Fruit fly (Drosophila melanogaster) whole organism, embryonic: ENCODE results near the gene Lcp65Ag3.

Source experiments
- Ada2b ChIP-seq: fragments of 200-800 bp; sonication (Bioruptor generic); IDR thresholded peaks from 2 replicates; pipeline ENCODE4 v1.3.6; 2022; ENCODE audit warnings: missing biosample characterization, missing genetic modification characterization
- BtbVII ChIP-seq: fragments of 200-800 bp; sonication (Bioruptor generic); optimal IDR thresholded peaks from 3 replicates; lab custom pipeline; 2017; ENCODE audit warnings: missing biosample characterization, mild to moderate bottlenecking, missing genetic modification characterization
- Bteb2 ChIP-seq: fragments of 200-800 bp; sonication (Bioruptor generic); optimal IDR thresholded peaks from 2 replicates; lab custom pipeline; 2016; ENCODE audit warnings: missing biosample characterization, missing genetic modification characterization
- CG10321 ChIP-seq: fragments of 200-800 bp; sonication (Bioruptor generic); IDR thresholded peaks from 2 replicates; pipeline ENCODE4 v1.3.6; 2022; ENCODE audit warnings: missing biosample characterization, missing genetic modification characterization
- CG10959 ChIP-seq: fragments of 200-800 bp; sonication (Bioruptor generic); IDR thresholded peaks from 2 replicates; pipeline ENCODE4 v1.3.6; 2022; ENCODE audit warnings: missing biosample characterization, missing genetic modification characterization
- CG11085 ChIP-seq: fragments of 200-800 bp; sonication (Bioruptor generic); IDR thresholded peaks from 2 replicates; pipeline ENCODE4 v1.3.6; 2022; ENCODE audit warnings: missing biosample characterization, missing genetic modification characterization
- CG11695 ChIP-seq: fragments of 200-800 bp; sonication (Bioruptor generic); IDR thresholded peaks from 3 replicates; pipeline ENCODE4 v1.3.6; 2022; ENCODE audit warnings: missing biosample characterization, missing genetic modification characterization
- CG1233 ChIP-seq: fragments of 200-800 bp; sonication (Bioruptor generic); optimal IDR thresholded peaks from 4 replicates; lab custom pipeline; 2018; ENCODE audit warnings: missing biosample characterization, mild to moderate bottlenecking, missing genetic modification characterization
- CG13424 ChIP-seq: fragments of 200-800 bp; sonication (Bioruptor generic); optimal IDR thresholded peaks from 2 replicates; lab custom pipeline; 2019; ENCODE audit warnings: missing biosample characterization, mild to moderate bottlenecking, missing genetic modification characterization, moderate library complexity
- CG14860 ChIP-seq: fragments of 200-800 bp; sonication (Bioruptor generic); IDR thresholded peaks from 3 replicates; pipeline ENCODE4 v1.3.6; 2022; ENCODE audit warnings: missing biosample characterization, missing genetic modification characterization; ENCODE audit not compliant: partially characterized antibody
- CG16863 ChIP-seq: fragments of 200-800 bp; sonication (Bioruptor generic); optimal IDR thresholded peaks from 3 replicates; lab custom pipeline; 2016; ENCODE audit warnings: missing biosample characterization, missing genetic modification characterization
- CG18476 ChIP-seq: fragments of 200-800 bp; sonication (Bioruptor generic); optimal IDR thresholded peaks from 2 replicates; lab custom pipeline; 2016; ENCODE audit warnings: missing biosample characterization, mild to moderate bottlenecking, missing genetic modification characterization
- CG3065 ChIP-seq: fragments of 200-800 bp; sonication (Bioruptor generic); optimal IDR thresholded peaks from 2 replicates; lab custom pipeline; 2016; ENCODE audit warnings: missing biosample characterization, missing genetic modification characterization
- CG32767 ChIP-seq: fragments of 200-800 bp; sonication (Bioruptor generic); IDR thresholded peaks from 2 replicates; pipeline ENCODE4 v1.3.6; 2022; ENCODE audit warnings: missing biosample characterization, missing genetic modification characterization
- CG3407 ChIP-seq: fragments of 200-800 bp; sonication (Bioruptor generic); optimal IDR thresholded peaks from 2 replicates; lab custom pipeline; 2018; ENCODE audit warnings: missing biosample characterization, mild to moderate bottlenecking, missing genetic modification characterization
- CG34224 ChIP-seq: fragments of 200-800 bp; sonication (Bioruptor generic); IDR thresholded peaks from 3 replicates; pipeline ENCODE4 v1.3.6; 2022; ENCODE audit warnings: missing biosample characterization, missing genetic modification characterization; ENCODE audit not compliant: partially characterized antibody
- CG3726 ChIP-seq: fragments of 200-800 bp; sonication (Bioruptor generic); IDR thresholded peaks from 3 replicates; pipeline ENCODE4, ENCODE4 v1.3.6; 2022; ENCODE audit warnings: missing biosample characterization, missing genetic modification characterization
- CG4360 ChIP-seq: fragments of 200-800 bp; sonication (Bioruptor generic); IDR thresholded peaks from 2 replicates; pipeline ENCODE4 v1.3.6; 2022; ENCODE audit warnings: missing biosample characterization, missing genetic modification characterization
- CG6175 ChIP-seq: fragments of 200-800 bp; sonication (Bioruptor generic); IDR thresholded peaks from 3 replicates; pipeline ENCODE4 v1.3.6; 2022; ENCODE audit warnings: missing biosample characterization, missing genetic modification characterization
- CG7786 ChIP-seq: fragments of 200-800 bp; sonication (Bioruptor generic); optimal IDR thresholded peaks from 2 replicates; lab custom pipeline; 2016; ENCODE audit warnings: missing biosample characterization, missing genetic modification characterization
- CG8765 ChIP-seq: fragments of 200-800 bp; sonication (Bioruptor generic); IDR thresholded peaks from 2 replicates; pipeline ENCODE4 v1.3.6; 2022; ENCODE audit warnings: missing biosample characterization, missing genetic modification characterization
- Chrac-16 ChIP-seq: fragments of 200-800 bp; sonication (Bioruptor generic); optimal IDR thresholded peaks from 3 replicates; lab custom pipeline; 2016; ENCODE audit warnings: missing biosample characterization, missing genetic modification characterization
- Dfd ChIP-seq, 2 experiments: fragments of >200 bp; optimal IDR thresholded peaks; 2 replicates each; lab custom pipeline; 2017; ENCODE audit warnings: missing biosample characterization in 2 of 2, missing genetic modification characterization in 2 of 2
- H15 ChIP-seq: fragments of 200-800 bp; sonication (Bioruptor generic); IDR thresholded peaks from 3 replicates; pipeline ENCODE4 v1.3.6; 2022; ENCODE audit warnings: missing biosample characterization, missing genetic modification characterization
- Kr ChIP-seq: fragments of 200-800 bp; sonication (Bioruptor generic); optimal IDR thresholded peaks from 2 replicates; lab custom pipeline; 2017; ENCODE audit warnings: missing biosample characterization, mild to moderate bottlenecking, missing genetic modification characterization
- Lhr ChIP-seq: fragments of 200-800 bp; sonication (Bioruptor generic); optimal IDR thresholded peaks from 3 replicates; lab custom pipeline; 2017; ENCODE audit warnings: mild to moderate bottlenecking, missing biosample characterization, missing genetic modification reagents, missing genetic modification characterization
- Meics ChIP-seq: fragments of 200-800 bp; sonication (Bioruptor generic); optimal IDR thresholded peaks from 2 replicates; lab custom pipeline; 2017; ENCODE audit warnings: missing biosample characterization, mild to moderate bottlenecking, missing genetic modification characterization
- Opbp ChIP-seq: fragments of 200-800 bp; sonication (Bioruptor generic); IDR thresholded peaks from 3 replicates; pipeline ENCODE4 v1.3.6; 2022; ENCODE audit warnings: missing biosample characterization, missing genetic modification characterization; ENCODE audit not compliant: partially characterized antibody
- PHDP ChIP-seq: fragments of 200-800 bp; sonication (Bioruptor generic); optimal IDR thresholded peaks from 3 replicates; lab custom pipeline; 2018; ENCODE audit warnings: missing biosample characterization, mild to moderate bottlenecking, missing genetic modification characterization, moderate library complexity
- abd-A ChIP-seq: fragments of 200-800 bp; sonication (Bioruptor generic); optimal IDR thresholded peaks from 3 replicates; lab custom pipeline; 2019; ENCODE audit warnings: missing biosample characterization, mild to moderate bottlenecking, missing genetic modification characterization, moderate library complexity
- amos ChIP-seq: fragments of 200-800 bp; sonication (Bioruptor generic); IDR thresholded peaks from 2 replicates; pipeline ENCODE4 v1.3.6; 2022; ENCODE audit warnings: missing biosample characterization, missing genetic modification characterization; ENCODE audit not compliant: partially characterized antibody
- ap ChIP-seq: fragments of 200-800 bp; sonication (Bioruptor generic); IDR thresholded peaks from 2 replicates; pipeline ENCODE4 v1.3.6; 2022; ENCODE audit warnings: missing biosample characterization, missing genetic modification characterization
- caup ChIP-seq: fragments of 200-800 bp; sonication (Bioruptor generic); optimal IDR thresholded peaks from 3 replicates; lab custom pipeline; 2017; ENCODE audit warnings: missing biosample characterization, mild to moderate bottlenecking, missing genetic modification characterization, moderate library complexity; ENCODE audit not compliant: severe bottlenecking
- disco-r ChIP-seq: fragments of 200-800 bp; sonication (Bioruptor generic); optimal IDR thresholded peaks from 2 replicates; lab custom pipeline; 2016; ENCODE audit warnings: missing biosample characterization, missing genetic modification characterization
- ems ChIP-seq: fragments of 200-800 bp; sonication (Bioruptor generic); optimal IDR thresholded peaks from 3 replicates; lab custom pipeline; 2016; ENCODE audit warnings: missing biosample characterization, missing genetic modification characterization
- gcm ChIP-seq: fragments of 200-800 bp; sonication (Bioruptor generic); optimal IDR thresholded peaks from 2 replicates; lab custom pipeline; 2019; ENCODE audit warnings: missing biosample characterization, mild to moderate bottlenecking, missing genetic modification characterization, moderate library complexity
- ken ChIP-seq: fragments of 200-800 bp; sonication (Bioruptor generic); IDR thresholded peaks from 3 replicates; pipeline ENCODE4 v1.3.6; 2022; ENCODE audit warnings: missing biosample characterization, missing genetic modification characterization
- lbe ChIP-seq: fragments of 200-800 bp; sonication (Bioruptor generic); optimal IDR thresholded peaks from 2 replicates; lab custom pipeline; 2016; ENCODE audit warnings: missing biosample characterization, mild to moderate bottlenecking, missing genetic modification characterization
- lola ChIP-seq, 3 experiments: fragments of >200 bp in 2 of 3; fragments of 200-800 bp in 1 of 3; sonication (Bioruptor generic) in 1 of 3; optimal IDR thresholded peaks; 2 replicates each; lab custom pipeline; 2017 to 2019; ENCODE audit warnings: missing biosample characterization in 3 of 3, missing genetic modification characterization in 3 of 3, mild to moderate bottlenecking in 1 of 3, moderate library complexity in 1 of 3
- mld ChIP-seq: fragments of 200-800 bp; sonication (Bioruptor generic); IDR thresholded peaks from 3 replicates; pipeline ENCODE4 v1.3.6; 2022; ENCODE audit warnings: missing biosample characterization, missing genetic modification characterization; ENCODE audit not compliant: partially characterized antibody
- org-1 ChIP-seq: fragments of 200-800 bp; sonication (Bioruptor generic); optimal IDR thresholded peaks from 2 replicates; lab custom pipeline; 2017; ENCODE audit warnings: missing biosample characterization, missing genetic modification characterization
- peb ChIP-seq: fragments of 200-800 bp; sonication (Bioruptor generic); IDR thresholded peaks from 2 replicates; pipeline ENCODE4 v1.3.6; 2022; ENCODE audit warnings: missing biosample characterization, missing genetic modification characterization
- run ChIP-seq: fragments of 200-800 bp; sonication (Bioruptor generic); optimal IDR thresholded peaks from 3 replicates; lab custom pipeline; 2018; ENCODE audit warnings: missing biosample characterization, mild to moderate bottlenecking, missing genetic modification characterization
- sd ChIP-seq: fragments of 200-800 bp; sonication (Bioruptor generic); optimal IDR thresholded peaks from 3 replicates; lab custom pipeline; 2018; ENCODE audit warnings: missing biosample characterization, mild to moderate bottlenecking, missing genetic modification characterization, moderate library complexity
- seq ChIP-seq: fragments of 200-800 bp; sonication (Bioruptor generic); IDR thresholded peaks from 2 replicates; pipeline ENCODE4 v1.3.6; 2022; ENCODE audit warnings: missing biosample characterization, missing genetic modification characterization
- sim ChIP-seq: fragments of 200-800 bp; sonication (Bioruptor generic); IDR thresholded peaks from 2 replicates; pipeline ENCODE4 v1.3.6; 2022; ENCODE audit warnings: missing biosample characterization, missing genetic modification characterization
- tgo ChIP-seq: fragments of 200-800 bp; sonication (Bioruptor generic); IDR thresholded peaks from 3 replicates; pipeline ENCODE4 v1.3.6; 2022; ENCODE audit warnings: missing biosample characterization, missing genetic modification characterization
- trem ChIP-seq: fragments of 200-800 bp; optimal IDR thresholded peaks from 3 replicates; lab custom pipeline; 2019; ENCODE audit warnings: missing biosample characterization, mild to moderate bottlenecking, missing genetic modification characterization, moderate library complexity
- yki ChIP-seq: fragments of >200 bp; optimal IDR thresholded peaks from 3 replicates; lab custom pipeline; 2018
- zen2 ChIP-seq: fragments of 200-800 bp; sonication (Bioruptor generic); IDR thresholded peaks from 3 replicates; pipeline ENCODE4 v1.3.6; 2022; ENCODE audit warnings: missing biosample characterization, missing genetic modification characterization; ENCODE audit not compliant: partially characterized antibody

Gene Lcp65Ag3

DNA sequence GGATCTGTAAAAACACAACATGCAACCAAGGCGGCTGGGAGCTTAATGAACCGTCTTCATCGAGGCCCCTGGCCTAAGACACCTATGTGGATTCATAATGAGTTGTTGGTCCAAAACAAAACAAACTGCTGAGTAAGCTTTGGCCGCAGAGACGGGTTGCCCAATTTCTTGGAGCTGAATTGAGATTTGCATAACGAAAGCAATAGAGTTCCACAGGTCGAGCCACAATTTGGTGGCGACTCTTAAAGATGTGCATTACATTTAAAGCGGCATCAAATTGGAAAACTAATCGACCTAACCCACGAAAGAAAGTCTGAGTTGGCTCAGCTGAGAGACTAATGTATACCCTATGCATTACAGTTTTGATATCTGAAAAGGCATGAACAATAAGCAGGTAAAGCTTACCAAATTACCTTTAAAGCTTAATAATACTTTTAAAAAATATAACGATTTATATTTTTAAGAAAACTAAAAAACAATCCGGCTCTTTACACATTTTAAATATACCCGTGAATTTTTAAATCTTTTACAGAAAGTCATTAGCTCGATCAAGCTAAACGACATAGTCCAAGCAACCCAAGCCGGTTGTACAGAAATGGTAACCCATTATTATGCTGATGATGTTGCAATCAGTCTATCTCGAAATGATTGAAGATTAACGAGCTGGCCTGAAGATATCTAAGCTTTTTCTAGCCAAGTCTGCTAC, 26.7 kb upstream of the Lcp65Ag3 start, which contains the start of gene CG13297 (continued):
- TF ChIP-seq CG32767: peak; percentile 69; the same call in 1 of the 2 replicates
- no peak for TF ChIP-seq Kr
- peak; percentile 60 for TF ChIP-seq run (tag; lab: Kevin White, UChicago)
- TF ChIP-seq Meics (GFP tag; lab: Kevin White, UChicago): peak; percentile 42
- TF ChIP-seq CG8765 (GFP tag; lab: Robert Waterston, UW): no peak
- no peak for TF ChIP-seq BtbVII (GFP tag; lab: Kevin White, UChicago)
- peak; percentile 33 for TF ChIP-seq trem (tag; lab: Kevin White, UChicago)
- TF ChIP-seq sim: no peak
- TF ChIP-seq zen2: no peak
- 0 out of 2 replicates have a peak, but pooled peaks have one; percentile 14 for TF ChIP-seq ap (GFP tag; lab: Robert Waterston, UW)
- no peak for TF ChIP-seq CG10959 (GFP tag; lab: Robert Waterston, UW)
- TF ChIP-seq disco-r (GFP tag; lab: Kevin White, UChicago): no peak
- peak; percentile 21; the same call in 1 of the 3 replicates for TF ChIP-seq ken (GFP tag; lab: Robert Waterston, UW)
- TF ChIP-seq yki: no peak
- TF ChIP-seq peb (GFP tag; lab: Robert Waterston, UW): no peak
- TF ChIP-seq CG4360 (GFP tag; lab: Robert Waterston, UW): no peak
- TF ChIP-seq H15 (GFP tag; lab: Robert Waterston, UW): peak; percentile 36; the same call in 2 of the 3 replicates
- TF ChIP-seq Dfd (GFP tag; optimal IDR thresholded peaks at IDR 0.05; lab: Kevin White, UChicago): no peak
- no peak for TF ChIP-seq CG11085 (GFP tag; lab: Robert Waterston, UW)
- TF ChIP-seq CG7786 (GFP tag; lab: Kevin White, UChicago): no peak
- peak; percentile 76 for TF ChIP-seq CG13424 (tag; lab: Kevin White, UChicago)
- no peak for TF ChIP-seq mld
- no peak for TF ChIP-seq Bteb2 (GFP tag; lab: Kevin White, UChicago)
- TF ChIP-seq CG3065: no peak
- TF ChIP-seq Chrac-16 (GFP tag; lab: Kevin White, UChicago): no peak
- peak; percentile 32 for TF ChIP-seq CG18476 (GFP tag; lab: Kevin White, UChicago)
- no peak for TF ChIP-seq Opbp (GFP tag; lab: Robert Waterston, UW)
- no peak for TF ChIP-seq seq (GFP tag; lab: Robert Waterston, UW)
- TF ChIP-seq CG6175 (GFP tag; lab: Robert Waterston, UW): no peak
- peak; percentile 40 for TF ChIP-seq PHDP
- TF ChIP-seq CG16863: no peak
- TF ChIP-seq abd-A (tag; lab: Kevin White, UChicago): peak; percentile 88
- peak; percentile 60; the same call in 2 of the 3 replicates for TF ChIP-seq tgo (GFP tag; lab: Robert Waterston, UW)
- no peak for TF ChIP-seq Lhr
- no peak for TF ChIP-seq amos (GFP tag; lab: Robert Waterston, UW)
- TF ChIP-seq CG1233 (GFP tag; lab: Kevin White, UChicago): peak; percentile 45
- no peak for TF ChIP-seq CG34224 (GFP tag; lab: Robert Waterston, UW)
- no peak for TF ChIP-seq CG3726 (GFP tag; lab: Robert Waterston, UW)
- TF ChIP-seq CG14860: no peak
- no peak for TF ChIP-seq CG10321 (GFP tag; lab: Robert Waterston, UW)
- no peak for TF ChIP-seq CG3407 (GFP tag; lab: Kevin White, UChicago)
- TF ChIP-seq gcm (GFP tag; lab: Kevin White, UChicago): peak; percentile 32
- no peak for TF ChIP-seq lola (GFP tag; optimal IDR thresholded peaks at IDR 0.05; lab: Kevin White, UChicago)
- TF ChIP-seq Ada2b: 0 out of 2 replicates have a peak, but pooled peaks have one; percentile 30
- TF ChIP-seq ems: no peak
- TF ChIP-seq sd: peak; percentile 5
- TF ChIP-seq caup (GFP tag; lab: Kevin White, UChicago): no peak
- TF ChIP-seq lbe: no peak
- TF ChIP-seq org-1 (GFP tag; lab: Kevin White, UChicago): peak; percentile 37
- TF ChIP-seq CG11695: peak; percentile 76
